Worm (Caenorhabditis elegans): ENCODE results near the gene K11H12.3.

The K11H12.3 gene

ce11 chrIV:684197-684596 lies 10.9 kb upstream of the K11H12.3 start, which contains the start of gene cutl-28:
Gene cutl-28, plus strand, starts transcription at chrIV:684497.
- TF ChIP-seq nhr-102 (tag; optimal IDR thresholded peaks at IDR 0.05) (no peak), snpc-1.2 (GFP tag; IDR thresholded peaks at IDR 0.05) (no peak), dmd-9 (GFP tag; IDR thresholded peaks at IDR 0.05) (no peak), mdl-1 (tag; optimal IDR thresholded peaks at IDR 0.05) (no peak), unc-62 (GFP tag; optimal IDR thresholded peaks at IDR 0.05 in 1 of 2) (no peak), unc-62 (tag; optimal IDR thresholded peaks at IDR 0.05) (no peak), ctbp-1 (GFP tag; IDR thresholded peaks at IDR 0.05) (no peak), hlh-30 (tag; optimal IDR thresholded peaks at IDR 0.05; ENCODE audit: insufficient read depth) (no peak), ZK546.5 (tag; optimal IDR thresholded peaks at IDR 0.05) (no peak), F26F4.8 (GFP tag; conservative IDR thresholded peaks at IDR 0.05) (no peak), F10B5.3 (tag; optimal IDR thresholded peaks at IDR 0.05) (no peak), mxl-2 (GFP tag; conservative IDR thresholded peaks at IDR 0.05) (no peak), T20F7.1 (GFP tag; optimal IDR thresholded peaks at IDR 0.05) (no peak), nhr-77 (tag; optimal IDR thresholded peaks at IDR 0.05) (no peak), egl-27 (tag; optimal IDR thresholded peaks at IDR 0.05) (no peak), dpl-1 (GFP tag; optimal IDR thresholded peaks at IDR 0.05) (no peak), cey-2 (tag; optimal IDR thresholded peaks at IDR 0.05; ENCODE audit: borderline replicate concordance, insufficient read depth) (no peak), daf-16 (GFP tag; optimal IDR thresholded peaks at IDR 0.05) (no peak), daf-16 (tag; optimal IDR thresholded peaks at IDR 0.05) (no peak), lin-13 (GFP tag; optimal IDR thresholded peaks at IDR 0.05) (no peak), pqm-1 (tag; optimal IDR thresholded peaks at IDR 0.05) (no peak)

- TF ChIP-seq nhr-48 (tag; optimal IDR thresholded peaks at IDR 0.05), result peak; percentile 33
- peak; percentile 77 for TF ChIP-seq mxl-3 (GFP tag; optimal IDR thresholded peaks at IDR 0.05)
- peak; percentile 90 for TF ChIP-seq hlh-30 (tag; optimal IDR thresholded peaks at IDR 0.05; ENCODE audit: insufficient read depth)
- TF ChIP-seq F26F4.8 (GFP tag; conservative IDR thresholded peaks at IDR 0.05), result peak; percentile 73
- peak; percentile 41 for TF ChIP-seq F37D6.2 (tag; optimal IDR thresholded peaks at IDR 0.05)
- TF ChIP-seq mdl-1 (tag; optimal IDR thresholded peaks at IDR 0.05), result peak in 1 of 2 experiments; percentile 73
- no peak for TF ChIP-seq skn-1 (tag; optimal IDR thresholded peaks at IDR 0.05)
- TF ChIP-seq F49E8.2 (tag; optimal IDR thresholded peaks at IDR 0.05; ENCODE audit: borderline replicate concordance), result peak; percentile 2
- no peak for TF ChIP-seq T20F7.1 (GFP tag; optimal IDR thresholded peaks at IDR 0.05)
- TF ChIP-seq sdz-12 (GFP tag; optimal IDR thresholded peaks at IDR 0.05), result peak; percentile 73
- TF ChIP-seq ZK337.2 (GFP tag; IDR thresholded peaks at IDR 0.05), result peak; percentile 65
- TF ChIP-seq fos-1 (tag; optimal IDR thresholded peaks at IDR 0.05), result no peak
- TF ChIP-seq fkh-10 (GFP tag; optimal IDR thresholded peaks at IDR 0.05), result no peak
- peak; percentile 35 for TF ChIP-seq nhr-11 (tag; optimal IDR thresholded peaks at IDR 0.05)
- TF ChIP-seq dmd-9 (GFP tag; IDR thresholded peaks at IDR 0.05), result peak; percentile 83
- TF ChIP-seq mep-1 (tag; optimal IDR thresholded peaks at IDR 0.05), result no peak
- no peak; the same call in 1 of the 2 replicates for TF ChIP-seq zip-11 (GFP tag; IDR thresholded peaks at IDR 0.05)
- TF ChIP-seq lim-7 (GFP tag; IDR thresholded peaks at IDR 0.05), result peak; percentile 95
- TF ChIP-seq lin-38 (GFP tag; IDR thresholded peaks at IDR 0.05), result peak; percentile 80; the same call in 1 of the 2 replicates
- TF ChIP-seq ztf-7 (tag; optimal IDR thresholded peaks at IDR 0.05), result peak; percentile 57
- peak; percentile 69 for TF ChIP-seq Y5F2A.4 (GFP tag; optimal IDR thresholded peaks at IDR 0.05)
- TF ChIP-seq egl-27 (tag; optimal IDR thresholded peaks at IDR 0.05), result peak; percentile 31
- peak; percentile 94 for TF ChIP-seq egl-43 (GFP tag; IDR thresholded peaks at IDR 0.05)
- TF ChIP-seq saeg-2 (GFP tag; IDR thresholded peaks at IDR 0.05), result 0 out of 2 replicates have a peak, but pooled peaks have one; percentile 12
- TF ChIP-seq unc-130 (GFP tag; optimal IDR thresholded peaks at IDR 0.05), result peak; percentile 68
- no peak for TF ChIP-seq nhr-237 (tag; optimal IDR thresholded peaks at IDR 0.05)
- TF ChIP-seq daf-19 (GFP tag; conservative IDR thresholded peaks at IDR 0.05), result peak; percentile 80
- peak; percentile 19 for TF ChIP-seq zfp-2 (tag; optimal IDR thresholded peaks at IDR 0.05)
- 0 out of 2 replicates have a peak, but pooled peaks have one; percentile 40 for TF ChIP-seq mxl-2 (GFP tag; conservative IDR thresholded peaks at IDR 0.05)
- TF ChIP-seq gei-8 (GFP tag; optimal IDR thresholded peaks at IDR 0.05), result peak; percentile 80
- TF ChIP-seq ceh-32 (tag; optimal IDR thresholded peaks at IDR 0.05; ENCODE audit: poor library complexity), result no peak
- peak; percentile 48 to 77; a peak in 1 of 4 replicates for TF ChIP-seq madf-5 (GFP tag; IDR thresholded peaks at IDR 0.05)
- TF ChIP-seq lir-3 (tag; optimal IDR thresholded peaks at IDR 0.05), result peak; percentile 62
- peak; percentile 94 for TF ChIP-seq aha-1 (tag)
- peak; percentile 6 for TF ChIP-seq R02D3.7 (tag; optimal IDR thresholded peaks at IDR 0.05)
Observed at ce11 chrIV:682726-683340, 9.6 kb upstream of the K11H12.3 start.

All from whole organism, L4 larva.